Worm (Caenorhabditis elegans) whole organism, L4 larva: ENCODE results near the gene C35C5.8.
A peak's percentile ranks its signal among the peaks of the same experiment; 100 is the strongest.

Experiments used
- F10B5.3 ChIP-seq: sonication (generic microtip); optimal IDR thresholded peaks from 2 replicates; lab custom pipeline; 2016; ENCODE audit warnings: mild to moderate bottlenecking, missing genetic modification characterization, missing compliant biosample characterization
- F37D6.2 ChIP-seq: sonication (generic microtip); optimal IDR thresholded peaks from 2 replicates; lab custom pipeline; 2016; ENCODE audit warnings: mild to moderate bottlenecking, missing genetic modification characterization, missing compliant biosample characterization
- F49E8.2 ChIP-seq: sonication (generic microtip); optimal IDR thresholded peaks from 2 replicates; lab custom pipeline; 2016; ENCODE audit warnings: missing compliant biosample characterization, mild to moderate bottlenecking, missing genetic modification characterization, borderline replicate concordance
- ZK546.5 ChIP-seq, 2 experiments: sonication (generic microtip); optimal IDR thresholded peaks; 2 replicates each; lab custom pipeline; 2017; ENCODE audit warnings: missing biosample characterization in 2 of 2, missing genetic modification characterization in 2 of 2
- ama-1 ChIP-seq: fragments of 150-350 bp; optimal IDR thresholded peaks from 2 replicates; lab custom pipeline; 2014; ENCODE audit warnings: inconsistent platforms, mixed read lengths
- ceh-20 ChIP-seq: fragments of 200-800 bp; sonication (Bioruptor generic); IDR thresholded peaks from 2 replicates; pipeline ENCODE4 v1.3.6; 2022; ENCODE audit warnings: missing genetic modification reagents, missing genetic modification characterization, missing compliant biosample characterization
- ceh-32 ChIP-seq: sonication (generic microtip); optimal IDR thresholded peaks from 2 replicates; lab custom pipeline; 2016; ENCODE audit warnings: mild to moderate bottlenecking, missing genetic modification characterization, missing compliant biosample characterization; ENCODE audit not compliant: poor library complexity
- ceh-62 ChIP-seq: sonication (generic microtip); optimal IDR thresholded peaks from 2 replicates; lab custom pipeline; 2017; ENCODE audit warnings: missing biosample characterization, missing genetic modification characterization
- daf-12 ChIP-seq: fragments of 150-350 bp; optimal IDR thresholded peaks from 2 replicates; lab custom pipeline; 2014; ENCODE audit warnings: missing biosample characterization, missing genetic modification reagents, missing genetic modification characterization
- daf-16 ChIP-seq, 3 experiments: sonication (generic microtip); optimal IDR thresholded peaks; 2 replicates each; lab custom pipeline; 2016 to 2017; ENCODE audit warnings: missing genetic modification characterization in 3 of 3, missing genetic modification reagents in 3 of 3, mild to moderate bottlenecking in 2 of 3, missing compliant biosample characterization in 2 of 3, missing biosample characterization in 1 of 3, moderate library complexity in 1 of 3
- dmd-6 ChIP-seq: fragments of 200-800 bp; sonication (Bioruptor generic); IDR thresholded peaks from 2 replicates; pipeline ENCODE4 v1.3.6; 2022; ENCODE audit warnings: missing genetic modification reagents, missing genetic modification characterization, missing compliant biosample characterization
- dmd-8 ChIP-seq: fragments of 200-800 bp; sonication (Bioruptor generic); IDR thresholded peaks from 2 replicates; pipeline ENCODE4 v1.3.6; 2022; ENCODE audit warnings: missing genetic modification characterization, missing compliant biosample characterization
- dmd-9 ChIP-seq: fragments of 200-800 bp; sonication (Bioruptor generic); IDR thresholded peaks from 2 replicates; pipeline ENCODE4 v1.3.6; 2022; ENCODE audit warnings: missing genetic modification reagents, missing genetic modification characterization, missing compliant biosample characterization
- dve-1 ChIP-seq: sonication (generic microtip); optimal IDR thresholded peaks from 2 replicates; lab custom pipeline; 2017; ENCODE audit warnings: antibody characterized with exemption, mild to moderate bottlenecking, missing genetic modification characterization, missing compliant biosample characterization; ENCODE audit not compliant: insufficient read depth
- egl-27 ChIP-seq: sonication (generic microtip); optimal IDR thresholded peaks from 3 replicates; lab custom pipeline; 2017; ENCODE audit warnings: missing biosample characterization, missing genetic modification reagents, missing genetic modification characterization
- fkh-10 ChIP-seq: fragments of 150-350 bp; optimal IDR thresholded peaks from 2 replicates; lab custom pipeline; 2014; ENCODE audit warnings: missing biosample characterization, missing genetic modification reagents, missing genetic modification characterization
- hlh-11 ChIP-seq: fragments of 200-800 bp; sonication (Bioruptor generic); optimal IDR thresholded peaks from 2 replicates; lab custom pipeline; 2018; ENCODE audit warnings: mild to moderate bottlenecking, missing genetic modification characterization, missing compliant biosample characterization
- lin-1 ChIP-seq: fragments of 200-800 bp; sonication (Bioruptor generic); IDR thresholded peaks from 2 replicates; pipeline ENCODE4 v1.3.6; 2022; ENCODE audit warnings: missing genetic modification reagents, missing genetic modification characterization, missing compliant biosample characterization
- lin-13 ChIP-seq: fragments of 150-350 bp; optimal IDR thresholded peaks from 2 replicates; lab custom pipeline; 2014; ENCODE audit warnings: missing biosample characterization, missing genetic modification reagents, missing genetic modification characterization
- lir-3 ChIP-seq: sonication (generic microtip); optimal IDR thresholded peaks from 2 replicates; lab custom pipeline; 2016; ENCODE audit warnings: mild to moderate bottlenecking, missing genetic modification characterization, missing compliant biosample characterization
- mep-1 ChIP-seq: fragments of 150-350 bp; sonication (generic microtip); optimal IDR thresholded peaks from 3 replicates; lab custom pipeline; 2014; ENCODE audit warnings: missing biosample characterization, missing genetic modification characterization
- mxl-2 ChIP-seq: fragments of 200-800 bp; sonication (Bioruptor generic); conservative IDR thresholded peaks from 2 replicates; pipeline ENCODE4 v1.3.6; 2022; ENCODE audit warnings: missing genetic modification reagents, missing genetic modification characterization, missing compliant biosample characterization
- mxl-3 ChIP-seq: fragments of 200-800 bp; sonication (Bioruptor generic); optimal IDR thresholded peaks from 2 replicates; lab custom pipeline; 2018; ENCODE audit warnings: mild to moderate bottlenecking, missing genetic modification characterization, missing compliant biosample characterization
- nhr-10 ChIP-seq: fragments of 150-350 bp; optimal IDR thresholded peaks from 2 replicates; lab custom pipeline; 2014; ENCODE audit warnings: missing biosample characterization, missing genetic modification characterization
- nhr-11 ChIP-seq: fragments of 150-350 bp; optimal IDR thresholded peaks from 2 replicates; lab custom pipeline; 2014; ENCODE audit warnings: missing biosample characterization, missing genetic modification characterization
- nhr-28 ChIP-seq: fragments of 150-350 bp; optimal IDR thresholded peaks from 2 replicates; lab custom pipeline; 2014; ENCODE audit warnings: missing biosample characterization, missing genetic modification characterization
- nhr-48 ChIP-seq: sonication (generic microtip); optimal IDR thresholded peaks from 2 replicates; lab custom pipeline; 2016; ENCODE audit warnings: mild to moderate bottlenecking, missing genetic modification characterization, missing compliant biosample characterization
- nhr-6 ChIP-seq: fragments of 150-350 bp; optimal IDR thresholded peaks from 2 replicates; lab custom pipeline; 2014; ENCODE audit warnings: missing biosample characterization, missing genetic modification characterization
- nhr-77 ChIP-seq: fragments of 150-350 bp; optimal IDR thresholded peaks from 2 replicates; lab custom pipeline; 2014; ENCODE audit warnings: missing biosample characterization, missing genetic modification characterization
- php-3 ChIP-seq: fragments of 200-800 bp; sonication (Bioruptor generic); IDR thresholded peaks from 2 replicates; pipeline ENCODE4 v1.3.6; 2022; ENCODE audit warnings: missing genetic modification reagents, missing genetic modification characterization, missing compliant biosample characterization
- pqm-1 ChIP-seq: sonication (generic microtip); optimal IDR thresholded peaks from 2 replicates; lab custom pipeline; 2017; ENCODE audit warnings: missing biosample characterization, missing genetic modification characterization
- rbr-2 ChIP-seq: sonication (generic microtip); optimal IDR thresholded peaks from 2 replicates; lab custom pipeline; 2016; ENCODE audit warnings: missing genotype, missing genetic modification characterization, missing compliant biosample characterization
- snpc-4 ChIP-seq: fragments of 150-350 bp; optimal IDR thresholded peaks from 2 replicates; lab custom pipeline; 2014; ENCODE audit warnings: missing biosample characterization, missing genetic modification characterization
- tra-1 ChIP-seq: fragments of 200-800 bp; sonication (Bioruptor generic); IDR thresholded peaks from 2 replicates; pipeline ENCODE4 v1.3.6; 2022; ENCODE audit warnings: missing genetic modification reagents, missing genetic modification characterization, missing compliant biosample characterization
- unc-130 ChIP-seq: sonication (generic microtip); optimal IDR thresholded peaks from 2 replicates; lab custom pipeline; 2016; ENCODE audit warnings: missing genetic modification reagents, missing genetic modification characterization, missing compliant biosample characterization
- unc-39 ChIP-seq: sonication (generic microtip); optimal IDR thresholded peaks from 2 replicates; lab custom pipeline; 2017; ENCODE audit warnings: missing biosample characterization, missing genetic modification characterization
- unc-62 ChIP-seq, 3 experiments: fragments of 150-350 bp in 1 of 3; sonication (generic microtip); optimal IDR thresholded peaks in 2 of 3; peaks in 1 of 3; 1 replicate in 1 of 3; 2 replicates in 2 of 3; lab custom pipeline; 2014 to 2017; ENCODE audit warnings: missing biosample characterization in 3 of 3, missing genetic modification characterization in 3 of 3, missing genetic modification reagents in 3 of 3, missing genotype in 1 of 3
- zfp-2 ChIP-seq: sonication (generic microtip); optimal IDR thresholded peaks from 2 replicates; lab custom pipeline; 2016; ENCODE audit warnings: mild to moderate bottlenecking, missing genetic modification characterization, missing compliant biosample characterization
- zip-2 ChIP-seq: fragments of 150-350 bp; optimal IDR thresholded peaks from 2 replicates; lab custom pipeline; 2014; ENCODE audit warnings: missing biosample characterization, missing genetic modification characterization

C35C5.8 gene

ce11 chrX:11499738-11500137 is 33.7 kb upstream of the C35C5.8 start, which contains the start of gene T25C12.3:
Gene T25C12.3, minus strand, starts transcription at chrX:11499999.
- peak; percentile 43 for TF ChIP-seq tra-1
- no peak for TF ChIP-seq fkh-10 (GFP tag; lab: Kevin White, UChicago)
- TF ChIP-seq daf-16 (GFP tag; optimal IDR thresholded peaks at IDR 0.05; lab: Kevin White, UChicago), result no peak
- peak; percentile 18 for TF ChIP-seq daf-16 (tag; optimal IDR thresholded peaks at IDR 0.05; lab: Kevin White, UChicago)
- no peak for TF ChIP-seq lin-13 (GFP tag; lab: Kevin White, UChicago)
- peak in 1 of 2 experiments; percentile 72 for TF ChIP-seq unc-62 (GFP tag; optimal IDR thresholded peaks at IDR 0.05 in 1 of 2; lab: Kevin White, UChicago)
- TF ChIP-seq unc-62 (tag; optimal IDR thresholded peaks at IDR 0.05; lab: Kevin White, UChicago), result no peak
- peak; percentile 82 for TF ChIP-seq pqm-1 (tag; lab: Kevin White, UChicago)
- no peak for TF ChIP-seq unc-130 (GFP tag; lab: Kevin White, UChicago)
- TF ChIP-seq mxl-2 (GFP tag; lab: Robert Waterston, UW), result no peak
- TF ChIP-seq nhr-11 (tag; lab: Kevin White, UChicago), result no peak
- TF ChIP-seq unc-39 (tag; lab: Kevin White, UChicago), result no peak
- no peak for TF ChIP-seq nhr-10 (tag; lab: Kevin White, UChicago)
- TF ChIP-seq nhr-6 (tag; lab: Kevin White, UChicago), result no peak
- TF ChIP-seq daf-12 (tag; lab: Kevin White, UChicago), result no peak
- no peak for TF ChIP-seq rbr-2 (tag; lab: Kevin White, UChicago)
- TF ChIP-seq nhr-28 (tag; lab: Kevin White, UChicago), result peak; percentile 47
- TF ChIP-seq ceh-20 (GFP tag; lab: Robert Waterston, UW), result no peak
- no peak for TF ChIP-seq lir-3
- TF ChIP-seq hlh-11 (tag; lab: Kevin White, UChicago), result peak; percentile 51
- peak; percentile 76 for TF ChIP-seq dmd-6 (GFP tag; lab: Robert Waterston, UW)
- TF ChIP-seq php-3 (GFP tag; lab: Robert Waterston, UW), result peak; percentile 64; the same call in 1 of the 2 replicates
- no peak for TF ChIP-seq egl-27
- no peak for TF ChIP-seq F10B5.3 (tag; lab: Kevin White, UChicago)
- no peak for TF ChIP-seq F37D6.2 (tag; lab: Kevin White, UChicago)
- TF ChIP-seq snpc-4 (tag; lab: Kevin White, UChicago), result no peak
- no peak for TF ChIP-seq ceh-62 (tag; lab: Kevin White, UChicago)
- TF ChIP-seq dmd-8, result no peak
- TF ChIP-seq mxl-3 (GFP tag; lab: Kevin White, UChicago), result peak; percentile 50
- TF ChIP-seq ceh-32 (tag; lab: Kevin White, UChicago), result no peak
- no peak for TF ChIP-seq nhr-48 (tag; lab: Kevin White, UChicago)
- no peak for TF ChIP-seq nhr-77
- no peak for TF ChIP-seq ama-1 (lab: Kevin White, UChicago)
- TF ChIP-seq dve-1 (tag; lab: Kevin White, UChicago), result peak; percentile 40

- TF ChIP-seq daf-12 (tag; lab: Kevin White, UChicago) (no peak), zfp-2 (tag; lab: Kevin White, UChicago) (no peak), php-3 (GFP tag; lab: Robert Waterston, UW) (0 out of 2 replicates have a peak, but pooled peaks have one; percentile 23), dmd-6 (GFP tag; lab: Robert Waterston, UW) (peak; percentile 41; the same call in 1 of the 2 replicates), nhr-28 (tag; lab: Kevin White, UChicago) (peak; percentile 69), pqm-1 (tag; lab: Kevin White, UChicago) (peak; percentile 48), mep-1 (tag; lab: Kevin White, UChicago) (peak; percentile 7), dve-1 (tag; lab: Kevin White, UChicago) (peak; percentile 39), F49E8.2 (tag; lab: Kevin White, UChicago) (no peak), daf-16 (GFP tag; optimal IDR thresholded peaks at IDR 0.05; lab: Kevin White, UChicago) (no peak), daf-16 (tag; optimal IDR thresholded peaks at IDR 0.05; lab: Kevin White, UChicago) (peak; percentile 60)
Observed at ce11 chrX:11500589-11500988, 32.8 kb upstream of the C35C5.8 start.

ce11 chrX:11501967-11502366 is 31.4 kb upstream of the C35C5.8 start, which contains the start of gene F29G6.1:
Gene F29G6.1, plus strand, starts transcription at chrX:11502267.
- TF ChIP-seq zip-2 (tag; lab: Kevin White, UChicago) (no peak), ZK546.5 (tag; optimal IDR thresholded peaks at IDR 0.05; lab: Kevin White, UChicago) (no peak), dmd-9 (GFP tag; lab: Robert Waterston, UW) (no peak), F10B5.3 (tag; lab: Kevin White, UChicago) (no peak), lin-1 (GFP tag; lab: Robert Waterston, UW) (no peak), unc-62 (GFP tag; optimal IDR thresholded peaks at IDR 0.05 in 1 of 2; lab: Kevin White, UChicago) (peak in 1 of 2 experiments; percentile 42), unc-62 (tag; optimal IDR thresholded peaks at IDR 0.05; lab: Kevin White, UChicago) (no peak)
